Fruit fly (Drosophila melanogaster) whole organism, wandering third instar larva: ENCODE data around the gene CG43773.

Experiments used
- Hnf4 ChIP-seq: fragments of 200-800 bp; sonication (Bioruptor generic); optimal IDR thresholded peaks from 2 replicates; lab custom pipeline; 2016; ENCODE audit warnings: missing biosample characterization, mild to moderate bottlenecking, missing genetic modification characterization
- dsf ChIP-seq: sonication (Bioruptor generic); optimal IDR thresholded peaks from 2 replicates; lab custom pipeline; 2016; ENCODE audit warnings: missing biosample characterization, missing genetic modification characterization, borderline replicate concordance
- h ChIP-seq: fragments of 200-800 bp; sonication (Bioruptor generic); optimal IDR thresholded peaks from 3 replicates; lab custom pipeline; 2016; ENCODE audit warnings: missing biosample characterization, mild to moderate bottlenecking, missing genetic modification characterization
- lola ChIP-seq: fragments of >200 bp; optimal IDR thresholded peaks from 2 replicates; lab custom pipeline; 2017; ENCODE audit warnings: missing biosample characterization, missing genetic modification characterization
- usp ChIP-seq: fragments of >200 bp; optimal IDR thresholded peaks from 2 replicates; lab custom pipeline; 2017; ENCODE audit warnings: missing biosample characterization, missing genetic modification characterization

DNA sequence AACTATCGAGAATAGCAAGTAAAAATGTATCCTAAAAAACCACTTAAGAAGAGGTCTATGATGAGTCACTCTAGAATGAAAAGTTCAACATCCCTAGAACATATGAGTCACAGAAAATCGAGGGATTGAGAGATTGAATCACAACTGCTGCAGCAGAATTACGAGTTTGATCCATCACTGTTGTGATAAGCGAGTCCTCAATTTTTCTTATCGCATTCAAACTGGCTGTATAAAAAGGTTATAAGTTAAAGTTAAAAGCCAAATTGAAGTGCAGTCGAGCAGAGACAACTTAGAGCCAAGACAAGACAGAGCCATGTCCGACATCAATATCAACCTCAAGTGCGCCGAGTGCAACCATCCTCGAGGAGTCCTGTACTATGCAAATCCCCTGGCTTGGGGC, at the start of gene CG43773:
- no peak for TF ChIP-seq Hnf4 (GFP tag; lab: Kevin White, UChicago)
- no peak for TF ChIP-seq h (GFP tag; lab: Kevin White, UChicago)
- no peak for TF ChIP-seq usp (GFP tag; lab: Kevin White, UChicago)
- TF ChIP-seq dsf (GFP tag; lab: Kevin White, UChicago) = no peak
- TF ChIP-seq lola (GFP tag; lab: Kevin White, UChicago) = no peak
